Fruit fly (Drosophila melanogaster) whole organism, embryonic: ENCODE results near the gene eIF1.

ENCODE experiments used
- Antp ChIP-seq: fragments of 200-800 bp; sonication (Bioruptor generic); optimal IDR thresholded peaks from 3 replicates; lab custom pipeline; 2016; ENCODE audit warnings: missing biosample characterization, missing genetic modification characterization
- CG13287 ChIP-seq: fragments of 200-800 bp; sonication (Bioruptor generic); IDR thresholded peaks from 2 replicates; pipeline ENCODE4 v1.3.6; 2022; ENCODE audit warnings: missing biosample characterization, missing genetic modification characterization; ENCODE audit not compliant: partially characterized antibody
- CG1603 ChIP-seq: fragments of 200-800 bp; sonication (Bioruptor generic); optimal IDR thresholded peaks from 2 replicates; lab custom pipeline; 2019; ENCODE audit warnings: missing biosample characterization, mild to moderate bottlenecking, missing genetic modification characterization, moderate library complexity
- CG1832 ChIP-seq: fragments of 200-800 bp; sonication (Bioruptor generic); optimal IDR thresholded peaks from 2 replicates; lab custom pipeline; 2017; ENCODE audit warnings: missing biosample characterization, mild to moderate bottlenecking, missing genetic modification characterization, inconsistent platforms
- CG2875 ChIP-seq: fragments of 200-800 bp; sonication (Bioruptor generic); optimal IDR thresholded peaks from 2 replicates; lab custom pipeline; 2017; ENCODE audit warnings: missing biosample characterization, mild to moderate bottlenecking, missing genetic modification characterization, missing genetic modification reagents
- CG6791 ChIP-seq: fragments of 200-800 bp; sonication (Bioruptor generic); IDR thresholded peaks from 3 replicates; pipeline ENCODE4 v1.3.6; 2022; ENCODE audit warnings: missing biosample characterization, missing genetic modification characterization; ENCODE audit not compliant: partially characterized antibody
- CTCF ChIP-seq: fragments of 200-800 bp; sonication (Bioruptor generic); optimal IDR thresholded peaks from 2 replicates; lab custom pipeline; 2017; ENCODE audit warnings: missing biosample characterization, mild to moderate bottlenecking, missing genetic modification characterization, moderate library complexity
- Camta ChIP-seq: fragments of 200-800 bp; sonication (Bioruptor generic); optimal IDR thresholded peaks from 2 replicates; lab custom pipeline; 2016; ENCODE audit warnings: missing biosample characterization, missing genetic modification characterization
- Drgx ChIP-seq: fragments of 200-800 bp; sonication (Bioruptor generic); IDR thresholded peaks from 2 replicates; pipeline ENCODE4 v1.3.6; 2022; ENCODE audit warnings: missing biosample characterization, missing genetic modification characterization
- Ets65A ChIP-seq: fragments of 200-800 bp; sonication (Bioruptor generic); peaks from one replicate; lab custom pipeline; 2016; ENCODE audit warnings: missing biosample characterization, missing genetic modification characterization
- HLH54F ChIP-seq: fragments of 200-800 bp; sonication (Bioruptor generic); optimal IDR thresholded peaks from 3 replicates; lab custom pipeline; 2016; ENCODE audit warnings: missing biosample characterization, missing genetic modification characterization
- Med ChIP-seq: fragments of 200-800 bp; sonication (Bioruptor generic); peaks from one replicate; lab custom pipeline; 2016; ENCODE audit warnings: missing biosample characterization, missing genetic modification characterization, mild to moderate bottlenecking, inconsistent platforms, moderate library complexity
- Mrtf ChIP-seq: fragments of 200-800 bp; sonication (Bioruptor generic); IDR thresholded peaks from 3 replicates; pipeline ENCODE4 v1.3.6; 2022; ENCODE audit warnings: missing biosample characterization, missing genetic modification characterization
- Sin3A ChIP-seq: fragments of >200 bp; optimal IDR thresholded peaks from 2 replicates; lab custom pipeline; 2018
- Sox102F ChIP-seq: fragments of 200-800 bp; sonication (Bioruptor generic); optimal IDR thresholded peaks from 2 replicates; lab custom pipeline; 2018; ENCODE audit warnings: missing biosample characterization, mild to moderate bottlenecking, missing genetic modification characterization, moderate library complexity
- Trl ChIP-seq, 3 experiments: fragments of >200 bp in 2 of 3; fragments of 200-800 bp in 1 of 3; sonication (Bioruptor generic) in 1 of 3; optimal IDR thresholded peaks; 2 replicates in 1 of 3; 3 replicates in 2 of 3; lab custom pipeline; 2016 to 2017; ENCODE audit warnings: missing biosample characterization in 1 of 3, missing genetic modification characterization in 1 of 3
- abd-A ChIP-seq: fragments of 200-800 bp; sonication (Bioruptor generic); optimal IDR thresholded peaks from 3 replicates; lab custom pipeline; 2019; ENCODE audit warnings: missing biosample characterization, mild to moderate bottlenecking, missing genetic modification characterization, moderate library complexity
- bsh ChIP-seq, 2 experiments: fragments of 200-800 bp; sonication (Bioruptor generic); optimal IDR thresholded peaks; 2 replicates each; lab custom pipeline; 2017 to 2018; ENCODE audit warnings: mild to moderate bottlenecking in 2 of 2, missing biosample characterization in 2 of 2, missing genetic modification characterization in 2 of 2, moderate library complexity in 1 of 2
- chinmo ChIP-seq: fragments of 200-800 bp; sonication (Bioruptor generic); IDR thresholded peaks from 4 replicates; pipeline ENCODE4 v1.3.6; 2022; ENCODE audit warnings: missing biosample characterization, missing genetic modification characterization; ENCODE audit not compliant: partially characterized antibody
- corto ChIP-seq: fragments of 200-800 bp; sonication (Bioruptor generic); optimal IDR thresholded peaks from 2 replicates; lab custom pipeline; 2016; ENCODE audit warnings: missing biosample characterization, mild to moderate bottlenecking, missing genetic modification characterization, moderate library complexity
- crol ChIP-seq: fragments of 200-800 bp; sonication (Bioruptor generic); IDR thresholded peaks from 2 replicates; pipeline ENCODE4 v1.3.6; 2022; ENCODE audit warnings: missing biosample characterization, missing genetic modification characterization
- gfzf ChIP-seq: fragments of 200-800 bp; sonication (Bioruptor generic); optimal IDR thresholded peaks from 2 replicates; lab custom pipeline; 2016; ENCODE audit warnings: missing biosample characterization, mild to moderate bottlenecking, missing genetic modification characterization, moderate library complexity
- gt ChIP-seq: fragments of 200-800 bp; sonication (Bioruptor generic); IDR thresholded peaks from 2 replicates; pipeline ENCODE4 v1.3.6; 2022; ENCODE audit warnings: missing biosample characterization, missing genetic modification characterization
- kah ChIP-seq: fragments of 200-800 bp; sonication (Bioruptor generic); optimal IDR thresholded peaks from 2 replicates; lab custom pipeline; 2018; ENCODE audit warnings: missing biosample characterization, mild to moderate bottlenecking, missing genetic modification characterization
- lbe ChIP-seq: fragments of 200-800 bp; sonication (Bioruptor generic); optimal IDR thresholded peaks from 2 replicates; lab custom pipeline; 2016; ENCODE audit warnings: missing biosample characterization, mild to moderate bottlenecking, missing genetic modification characterization
- maf-S ChIP-seq: fragments of 200-800 bp; sonication (Bioruptor generic); optimal IDR thresholded peaks from 2 replicates; lab custom pipeline; 2016; ENCODE audit warnings: missing biosample characterization, missing genetic modification characterization
- nom ChIP-seq: fragments of 200-800 bp; sonication (Bioruptor generic); optimal IDR thresholded peaks from 2 replicates; lab custom pipeline; 2017; ENCODE audit warnings: missing biosample characterization, missing genetic modification characterization, mild to moderate bottlenecking, moderate library complexity, missing genetic modification reagents
- rib ChIP-seq: fragments of 200-800 bp; sonication (Bioruptor generic); IDR thresholded peaks from 2 replicates; pipeline ENCODE4 v1.3.6; 2022; ENCODE audit warnings: missing biosample characterization, missing genetic modification characterization
- sens ChIP-seq: fragments of 200-800 bp; sonication (Bioruptor generic); peaks from one replicate; lab custom pipeline; 2016; ENCODE audit warnings: missing biosample characterization, missing genetic modification characterization
- slbo ChIP-seq: fragments of 200-800 bp; sonication (Bioruptor generic); IDR thresholded peaks from 2 replicates; pipeline ENCODE4 v1.3.6; 2022; ENCODE audit warnings: missing biosample characterization, missing genetic modification characterization
- slp2 ChIP-seq: fragments of 200-800 bp; sonication (Bioruptor generic); optimal IDR thresholded peaks from 2 replicates; lab custom pipeline; 2016; ENCODE audit warnings: missing biosample characterization, missing genetic modification characterization
- zf30C ChIP-seq: fragments of 200-800 bp; sonication (Bioruptor generic); optimal IDR thresholded peaks from 3 replicates; lab custom pipeline; 2018; ENCODE audit warnings: missing biosample characterization, mild to moderate bottlenecking, missing genetic modification characterization

The eIF1 gene

DNA sequence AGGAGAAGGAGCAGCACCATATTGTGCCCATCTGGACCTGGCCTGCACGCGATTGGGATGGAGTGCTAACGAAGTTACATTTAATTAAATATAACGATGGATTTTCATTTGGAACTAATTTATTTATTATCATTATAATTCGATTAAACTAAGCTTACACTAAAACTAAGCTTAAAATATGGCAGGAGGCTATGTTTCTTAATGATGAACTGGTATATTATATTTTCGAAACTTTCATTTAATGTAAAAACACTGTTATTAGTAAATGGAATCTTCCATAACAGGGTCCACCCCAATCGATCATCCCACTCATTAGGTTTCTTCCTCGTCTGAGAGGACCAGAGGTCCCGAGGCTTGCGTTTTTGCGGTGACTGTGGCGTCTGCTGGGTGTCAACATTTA is 22.0 kb downstream of the eIF1 start (continued):
- TF ChIP-seq maf-S (GFP tag; lab: Kevin White, UChicago) (no peak), Sin3A (no peak), Camta (GFP tag; lab: Kevin White, UChicago) (no peak), nom (peak; percentile 94), lbe (GFP tag; lab: Kevin White, UChicago) (peak; percentile 51), rib (GFP tag; lab: Robert Waterston, UW) (no peak), CG1603 (no peak)
- TF ChIP-seq, all 482 proteins: peak for 5

DNA sequence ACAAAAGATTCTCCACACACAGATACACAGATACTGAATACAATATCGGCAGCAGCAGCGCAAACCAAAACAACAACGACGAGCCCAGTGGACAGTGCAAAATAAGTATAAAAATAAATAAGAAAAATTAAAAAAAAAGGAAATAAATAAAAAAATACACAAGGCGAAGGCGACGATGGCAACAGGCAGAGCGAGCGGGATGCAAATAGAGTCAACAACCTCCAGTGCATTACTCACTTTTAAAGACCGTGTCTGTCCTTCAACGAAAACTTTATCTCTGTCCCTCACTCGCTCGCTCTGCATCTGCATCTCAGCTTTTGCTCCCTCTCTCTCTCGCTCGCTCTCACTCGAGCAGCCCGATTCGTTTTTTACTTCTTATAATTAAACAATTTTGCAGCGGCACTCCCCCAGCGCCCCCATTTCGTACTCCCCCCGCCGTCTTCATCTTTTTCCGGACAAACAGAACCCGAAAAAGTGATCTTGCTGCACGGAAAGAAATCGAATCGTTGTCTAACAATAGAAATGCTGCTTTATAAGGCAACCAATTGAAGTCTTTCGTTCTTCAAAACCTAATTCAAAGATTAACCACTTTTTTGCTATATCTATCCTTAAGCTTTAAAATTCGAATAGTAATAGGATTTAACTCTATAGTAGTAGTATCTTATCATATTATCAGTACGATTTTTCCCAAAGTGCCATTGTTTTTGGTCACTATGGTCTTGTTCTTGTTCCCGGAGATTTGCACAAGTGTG is 23.4 kb downstream of the eIF1 start:
- TF ChIP-seq Trl (optimal IDR thresholded peaks at IDR 0.05; lab: Kevin White, UChicago) = peak in 1 of 2 experiments; percentile 7
- TF ChIP-seq Trl (GFP tag; optimal IDR thresholded peaks at IDR 0.05; lab: Kevin White, UChicago) = no peak
- no peak for TF ChIP-seq Antp (GFP tag; lab: Kevin White, UChicago)
- peak; percentile 94 for TF ChIP-seq Drgx
- TF ChIP-seq CTCF (GFP tag; lab: Kevin White, UChicago) = no peak
- no peak for TF ChIP-seq gfzf (GFP tag; lab: Kevin White, UChicago)
- TF ChIP-seq Sox102F (GFP tag; lab: Kevin White, UChicago) = no peak
- no peak for TF ChIP-seq CG2875 (GFP tag; lab: Kevin White, UChicago)
- peak; percentile 100 for TF ChIP-seq nom
- TF ChIP-seq CG13287 = no peak
- TF ChIP-seq HLH54F (GFP tag; lab: Kevin White, UChicago) = no peak
- TF ChIP-seq slbo = no peak
- TF ChIP-seq lbe (GFP tag; lab: Kevin White, UChicago) = peak; percentile 94
- TF ChIP-seq Mrtf (GFP tag; lab: Robert Waterston, UW) = no peak
- TF ChIP-seq bsh (GFP tag; optimal IDR thresholded peaks at IDR 0.05; lab: Kevin White, UChicago) = peak in 1 of 2 experiments; percentile 99
- TF ChIP-seq gt (GFP tag; lab: Robert Waterston, UW) = no peak
- TF ChIP-seq slp2 (GFP tag; lab: Kevin White, UChicago) = no peak
- peak; percentile 98 for TF ChIP-seq corto (GFP tag; lab: Kevin White, UChicago)
- TF ChIP-seq chinmo (GFP tag; lab: Robert Waterston, UW) = 0 out of 4 replicates have a peak, but pooled peaks have one; percentile 38
- peak; percentile 43; the same call in 1 of the 2 replicates for TF ChIP-seq crol
- TF ChIP-seq kah = no peak
- TF ChIP-seq CG6791 (GFP tag; lab: Robert Waterston, UW) = no peak
- TF ChIP-seq Med (GFP tag; lab: Kevin White, UChicago) = peak; percentile 29

DNA sequence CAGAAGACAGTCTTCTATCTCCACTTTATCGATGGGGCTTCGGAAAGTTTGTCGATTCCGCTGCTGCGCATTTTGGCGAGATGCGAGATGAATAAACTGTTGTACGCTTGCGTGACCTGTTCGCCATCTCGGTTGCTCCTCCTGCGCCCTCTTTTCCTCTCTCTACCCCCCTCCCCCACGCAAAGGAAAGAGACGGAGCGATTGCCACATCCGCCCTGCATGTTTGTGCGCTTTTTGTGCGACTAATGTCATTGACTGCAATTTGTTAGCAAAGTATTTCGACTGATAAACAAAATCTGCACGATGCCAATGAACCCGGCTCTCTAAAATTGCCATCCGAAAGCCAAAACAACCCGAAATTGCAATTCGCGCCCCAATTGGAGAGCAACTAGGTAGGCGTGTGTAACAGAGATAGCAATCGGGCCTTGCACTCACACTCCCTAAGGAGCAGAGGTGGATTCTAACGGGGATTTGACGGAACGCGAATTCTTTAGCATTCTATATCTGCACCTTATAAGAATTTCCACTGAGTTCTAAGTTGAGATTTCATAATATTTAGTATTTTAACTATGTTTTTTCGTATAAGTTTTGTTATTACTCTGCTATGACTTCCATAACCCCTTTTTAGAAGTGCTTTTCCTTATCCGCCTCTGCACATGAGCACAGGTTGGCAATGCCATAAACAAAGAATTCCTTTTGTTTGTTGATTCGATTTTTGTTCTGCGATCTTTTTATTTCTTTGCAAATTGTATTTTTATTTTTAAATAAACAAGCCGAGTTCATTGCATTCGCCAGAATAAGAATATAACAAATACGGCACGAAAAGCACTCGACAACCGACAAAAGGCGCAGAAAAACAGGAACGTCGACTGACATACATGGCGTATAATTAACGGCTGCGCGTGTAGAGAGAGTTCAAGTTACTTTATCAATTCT is 24.3 kb downstream of the eIF1 start, which contains the start of gene CG43389:
Gene CG43389 (plus strand): TSS at position 886 of the 936 bp plus-strand sequence.
- TF ChIP-seq zf30C (no peak), bsh (GFP tag; optimal IDR thresholded peaks at IDR 0.05; lab: Kevin White, UChicago) (peak in 1 of 2 experiments; percentile 69), Drgx (peak; percentile 61; the same call in 1 of the 2 replicates), Ets65A (GFP tag; lab: Kevin White, UChicago) (peak; percentile 29), CG1832 (peak; percentile 24), sens (GFP tag; lab: Kevin White, UChicago) (peak; percentile 22), nom (peak; percentile 91), abd-A (tag; lab: Kevin White, UChicago) (no peak), lbe (GFP tag; lab: Kevin White, UChicago) (peak; percentile 99), corto (GFP tag; lab: Kevin White, UChicago) (peak; percentile 99)
